Fruit fly (Drosophila melanogaster): ENCODE measurements around the gene Mipp1.

Mipp1 gene

DNA sequence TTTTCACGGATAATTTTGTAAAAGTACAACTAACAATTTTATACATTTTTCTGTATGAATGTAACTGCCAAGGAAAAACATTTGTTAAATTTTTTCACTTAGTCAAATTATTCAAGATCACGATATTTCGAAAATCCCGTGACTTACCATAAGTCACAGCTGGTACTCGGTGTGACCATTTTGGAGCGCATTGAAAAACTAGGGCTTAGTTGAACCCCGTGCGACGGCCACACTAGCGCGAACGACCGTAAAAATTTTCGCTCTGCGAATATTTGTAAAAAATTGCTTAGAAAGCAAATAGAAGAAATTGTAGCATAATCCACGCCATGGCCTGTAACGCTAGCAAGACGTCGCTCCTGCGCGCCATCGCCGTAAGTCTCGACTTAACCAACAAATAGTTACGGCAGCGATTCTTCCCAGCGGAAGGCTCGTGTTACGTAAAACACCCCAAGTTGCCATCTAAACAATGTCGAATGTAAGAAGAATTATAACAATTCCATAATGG is 11.0 kb upstream of the Mipp1 start, which contains the start of gene UQCR-C2 (continued):
- no peak for TF ChIP-seq ato (GFP tag; IDR thresholded peaks at IDR 0.05; ENCODE audit: partially characterized antibody)
- TF ChIP-seq CG12071 (GFP tag; optimal IDR thresholded peaks at IDR 0.05): no peak
- no peak for TF ChIP-seq chn (GFP tag; optimal IDR thresholded peaks at IDR 0.05)
- no peak for TF ChIP-seq luna (GFP tag; optimal IDR thresholded peaks at IDR 0.05)
- TF ChIP-seq CG17829 (tag; optimal IDR thresholded peaks at IDR 0.05): peak; percentile 60
- TF ChIP-seq Kr (GFP tag; optimal IDR thresholded peaks at IDR 0.05): no peak
- no peak for TF ChIP-seq CG12744 (GFP tag; optimal IDR thresholded peaks at IDR 0.05)
- no peak for TF ChIP-seq CG1529 (GFP tag; optimal IDR thresholded peaks at IDR 0.05)
- no peak for TF ChIP-seq HHEX (GFP tag; optimal IDR thresholded peaks at IDR 0.05)
- TF ChIP-seq CG14050 (GFP tag; IDR thresholded peaks at IDR 0.05): no peak
- TF ChIP-seq stwl (tag; optimal IDR thresholded peaks at IDR 0.05): peak; percentile 71
- no peak for TF ChIP-seq chif (GFP tag; optimal IDR thresholded peaks at IDR 0.05)
- no peak for TF ChIP-seq wor (GFP tag; IDR thresholded peaks at IDR 0.05)
- TF ChIP-seq Med (GFP tag): peak; percentile 84
- no peak for TF ChIP-seq Fer3 (tag; optimal IDR thresholded peaks at IDR 0.05)
- no peak for TF ChIP-seq disco-r (GFP tag; optimal IDR thresholded peaks at IDR 0.05)
- peak; percentile 54 for TF ChIP-seq CG13894 (tag; optimal IDR thresholded peaks at IDR 0.05)
- TF ChIP-seq kah (GFP tag; optimal IDR thresholded peaks at IDR 0.05): no peak
- no peak for TF ChIP-seq CG12299 (tag; optimal IDR thresholded peaks at IDR 0.05)
- TF ChIP-seq ham (GFP tag; IDR thresholded peaks at IDR 0.05): no peak
- no peak for TF ChIP-seq CG14860 (GFP tag; IDR thresholded peaks at IDR 0.05; ENCODE audit: partially characterized antibody)
- no peak for TF ChIP-seq Sox100B (GFP tag; optimal IDR thresholded peaks at IDR 0.05)
- no peak for TF ChIP-seq CG2875 (GFP tag; optimal IDR thresholded peaks at IDR 0.05)
- TF ChIP-seq CG13123 (GFP tag; optimal IDR thresholded peaks at IDR 0.05): no peak
- TF ChIP-seq vnd (GFP tag; IDR thresholded peaks at IDR 0.05; ENCODE audit: partially characterized antibody): no peak
- TF ChIP-seq exex (tag; optimal IDR thresholded peaks at IDR 0.05): no peak
- no peak for TF ChIP-seq CG11560 (tag; IDR thresholded peaks at IDR 0.05)
- TF ChIP-seq phol (tag; optimal IDR thresholded peaks at IDR 0.05): peak; percentile 46
- TF ChIP-seq CG6765 (GFP tag; optimal IDR thresholded peaks at IDR 0.05): no peak
- TF ChIP-seq NK7.1 (GFP tag; optimal IDR thresholded peaks at IDR 0.05): no peak
- peak; percentile 92 for TF ChIP-seq row (GFP tag; IDR thresholded peaks at IDR 0.05)
- TF ChIP-seq CG2712 (tag; optimal IDR thresholded peaks at IDR 0.05): peak; percentile 45
- TF ChIP-seq CG15514 (GFP tag; optimal IDR thresholded peaks at IDR 0.05): peak; percentile 76
- TF ChIP-seq CG17912 (GFP tag; optimal IDR thresholded peaks at IDR 0.05): peak; percentile 55
- TF ChIP-seq nom (GFP tag; optimal IDR thresholded peaks at IDR 0.05): peak; percentile 36
- peak; percentile 96 for TF ChIP-seq CG31441 (GFP tag; IDR thresholded peaks at IDR 0.05)
- no peak for TF ChIP-seq CG15269 (tag; optimal IDR thresholded peaks at IDR 0.05)
- TF ChIP-seq dmrt11E (tag; optimal IDR thresholded peaks at IDR 0.05): no peak
- no peak for TF ChIP-seq CG4424 (GFP tag; optimal IDR thresholded peaks at IDR 0.05)
- peak; percentile 71 for TF ChIP-seq B-H2 (GFP tag; optimal IDR thresholded peaks at IDR 0.05)
- TF ChIP-seq trem (tag; optimal IDR thresholded peaks at IDR 0.05): peak; percentile 70
- no peak for TF ChIP-seq CG1233 (GFP tag; optimal IDR thresholded peaks at IDR 0.05)
- peak; percentile 20 for TF ChIP-seq nerfin-1 (tag; optimal IDR thresholded peaks at IDR 0.05)
- peak; percentile 34 for TF ChIP-seq Sry-β (GFP tag; optimal IDR thresholded peaks at IDR 0.05)
- 0 out of 3 replicates have a peak, but pooled peaks have one; percentile 16 for TF ChIP-seq mld (GFP tag; IDR thresholded peaks at IDR 0.05; ENCODE audit: partially characterized antibody)
- TF ChIP-seq CG16779 (GFP tag; IDR thresholded peaks at IDR 0.05): no peak
- TF ChIP-seq Ets97D (GFP tag; optimal IDR thresholded peaks at IDR 0.05): peak; percentile 60
- TF ChIP-seq crp (GFP tag; optimal IDR thresholded peaks at IDR 0.05): peak in 1 of 2 experiments; percentile 83
- TF ChIP-seq Taf1 (GFP tag; IDR thresholded peaks at IDR 0.05): no peak
- TF ChIP-seq pfk (GFP tag; optimal IDR thresholded peaks at IDR 0.05): no peak
